Fruit fly (Drosophila melanogaster) whole organism, embryonic: ENCODE measurements around the gene Ppm1.
A peak's percentile ranks its signal among the peaks of the same experiment; 100 is the strongest.

Experiments
- Atf6 ChIP-seq: fragments of 200-800 bp; sonication (Bioruptor generic); IDR thresholded peaks from 2 replicates; pipeline ENCODE4 v1.3.6; 2022; ENCODE audit warnings: missing biosample characterization, missing genetic modification characterization
- BtbVII ChIP-seq: fragments of 200-800 bp; sonication (Bioruptor generic); optimal IDR thresholded peaks from 3 replicates; lab custom pipeline; 2017; ENCODE audit warnings: missing biosample characterization, mild to moderate bottlenecking, missing genetic modification characterization
- CG10959 ChIP-seq: fragments of 200-800 bp; sonication (Bioruptor generic); IDR thresholded peaks from 2 replicates; pipeline ENCODE4 v1.3.6; 2022; ENCODE audit warnings: missing biosample characterization, missing genetic modification characterization
- CG13296 ChIP-seq: fragments of 200-800 bp; sonication (Bioruptor generic); optimal IDR thresholded peaks from 3 replicates; lab custom pipeline; 2018; ENCODE audit warnings: missing biosample characterization, mild to moderate bottlenecking, missing genetic modification characterization
- CG13894 ChIP-seq: fragments of 200-800 bp; sonication (Bioruptor generic); optimal IDR thresholded peaks from 3 replicates; lab custom pipeline; 2018; ENCODE audit warnings: missing biosample characterization, mild to moderate bottlenecking, missing genetic modification characterization, moderate library complexity
- CG16815 ChIP-seq: fragments of 200-800 bp; sonication (Bioruptor generic); optimal IDR thresholded peaks from 3 replicates; lab custom pipeline; 2017; ENCODE audit warnings: missing biosample characterization, mild to moderate bottlenecking, missing genetic modification characterization
- CG31224 ChIP-seq: fragments of 200-800 bp; sonication (Bioruptor generic); IDR thresholded peaks from 2 replicates; pipeline ENCODE4 v1.3.6; 2022; ENCODE audit warnings: missing biosample characterization, missing genetic modification characterization
- CG33213 ChIP-seq: fragments of 200-800 bp; sonication (Bioruptor generic); optimal IDR thresholded peaks from 3 replicates; lab custom pipeline; 2016; ENCODE audit warnings: missing biosample characterization, missing genetic modification characterization
- CG34224 ChIP-seq: fragments of 200-800 bp; sonication (Bioruptor generic); IDR thresholded peaks from 3 replicates; pipeline ENCODE4 v1.3.6; 2022; ENCODE audit warnings: missing biosample characterization, missing genetic modification characterization; ENCODE audit not compliant: partially characterized antibody
- CG4282 ChIP-seq: fragments of 200-800 bp; sonication (Bioruptor generic); optimal IDR thresholded peaks from 2 replicates; lab custom pipeline; 2016; ENCODE audit warnings: missing biosample characterization, missing genetic modification characterization
- CG6683 ChIP-seq: fragments of 200-800 bp; sonication (Bioruptor generic); optimal IDR thresholded peaks from 2 replicates; lab custom pipeline; 2017; ENCODE audit warnings: missing biosample characterization, mild to moderate bottlenecking, missing genetic modification characterization, missing genetic modification reagents
- CG6689 ChIP-seq: fragments of 200-800 bp; sonication (Bioruptor generic); IDR thresholded peaks from 2 replicates; pipeline ENCODE4 v1.3.6; 2022; ENCODE audit warnings: missing biosample characterization, missing genetic modification characterization
- CG6813 ChIP-seq: fragments of 200-800 bp; sonication (Bioruptor generic); optimal IDR thresholded peaks from 2 replicates; lab custom pipeline; 2017; ENCODE audit warnings: missing biosample characterization, missing genetic modification characterization, mild to moderate bottlenecking, moderate library complexity, missing genetic modification reagents
- CG7963 ChIP-seq: fragments of 200-800 bp; sonication (Bioruptor generic); IDR thresholded peaks from 3 replicates; pipeline ENCODE4 v1.3.6; 2022; ENCODE audit warnings: missing biosample characterization, missing genetic modification characterization; ENCODE audit not compliant: partially characterized antibody
- ERR ChIP-seq: fragments of 200-800 bp; sonication (Bioruptor generic); optimal IDR thresholded peaks from 2 replicates; lab custom pipeline; 2016; ENCODE audit warnings: missing biosample characterization, missing genetic modification characterization
- Ets65A ChIP-seq: fragments of 200-800 bp; sonication (Bioruptor generic); peaks from one replicate; lab custom pipeline; 2016; ENCODE audit warnings: missing biosample characterization, missing genetic modification characterization
- Fer2 ChIP-seq: fragments of 200-800 bp; sonication (Bioruptor generic); optimal IDR thresholded peaks from 2 replicates; lab custom pipeline; 2018; ENCODE audit warnings: missing biosample characterization, mild to moderate bottlenecking, missing genetic modification characterization, moderate library complexity
- GATAe ChIP-seq: fragments of 200-800 bp; sonication (Bioruptor generic); conservative IDR thresholded peaks from 2 replicates; pipeline ENCODE4 v1.3.6; 2022; ENCODE audit warnings: missing biosample characterization, missing genetic modification characterization
- Gsc ChIP-seq: fragments of 200-800 bp; sonication (Bioruptor generic); IDR thresholded peaks from 2 replicates; pipeline ENCODE4 v1.3.6; 2022; ENCODE audit warnings: missing biosample characterization, missing genetic modification characterization
- H2.0 ChIP-seq: fragments of 200-800 bp; sonication (Bioruptor generic); IDR thresholded peaks from 2 replicates; pipeline ENCODE4 v1.3.6; 2022; ENCODE audit warnings: missing biosample characterization, missing genetic modification characterization
- Hey ChIP-seq: fragments of 200-800 bp; sonication (Bioruptor generic); optimal IDR thresholded peaks from 3 replicates; lab custom pipeline; 2018; ENCODE audit warnings: missing biosample characterization, mild to moderate bottlenecking, missing genetic modification characterization
- HmgZ ChIP-seq: fragments of 200-800 bp; sonication (Bioruptor generic); optimal IDR thresholded peaks from 2 replicates; lab custom pipeline; 2018; ENCODE audit warnings: missing biosample characterization, mild to moderate bottlenecking, missing genetic modification characterization
- MBD-R2 ChIP-seq: fragments of 200-800 bp; sonication (Bioruptor generic); IDR thresholded peaks from 2 replicates; pipeline ENCODE4 v1.3.6; 2022; ENCODE audit warnings: missing biosample characterization, missing genetic modification characterization
- MESR4 ChIP-seq: fragments of 200-800 bp; sonication (Bioruptor generic); optimal IDR thresholded peaks from 2 replicates; lab custom pipeline; 2018; ENCODE audit warnings: missing biosample characterization, mild to moderate bottlenecking, missing genetic modification characterization, moderate library complexity
- Oli ChIP-seq: fragments of 200-800 bp; sonication (Bioruptor generic); optimal IDR thresholded peaks from 2 replicates; lab custom pipeline; 2018; ENCODE audit warnings: missing biosample characterization, mild to moderate bottlenecking, missing genetic modification characterization, moderate library complexity
- Poxn ChIP-seq: fragments of 200-800 bp; sonication (Bioruptor generic); IDR thresholded peaks from 2 replicates; pipeline ENCODE4 v1.3.6; 2022; ENCODE audit warnings: missing biosample characterization, missing genetic modification characterization
- Rx ChIP-seq: fragments of 200-800 bp; sonication (Bioruptor generic); IDR thresholded peaks from 2 replicates; pipeline ENCODE4 v1.3.6; 2022; ENCODE audit warnings: missing biosample characterization, missing genetic modification characterization
- Sox102F ChIP-seq: fragments of 200-800 bp; sonication (Bioruptor generic); optimal IDR thresholded peaks from 2 replicates; lab custom pipeline; 2018; ENCODE audit warnings: missing biosample characterization, mild to moderate bottlenecking, missing genetic modification characterization, moderate library complexity
- ash1 ChIP-seq: fragments of 200-800 bp; sonication (Bioruptor generic); optimal IDR thresholded peaks from 2 replicates; lab custom pipeline; 2018; ENCODE audit warnings: missing biosample characterization, mild to moderate bottlenecking, missing genetic modification characterization
- bab2 ChIP-seq: fragments of 200-800 bp; sonication (Bioruptor generic); optimal IDR thresholded peaks from 2 replicates; lab custom pipeline; 2016; ENCODE audit warnings: missing biosample characterization, missing genetic modification characterization
- bsh ChIP-seq, 2 experiments: fragments of 200-800 bp; sonication (Bioruptor generic); optimal IDR thresholded peaks; 2 replicates each; lab custom pipeline; 2017 to 2018; ENCODE audit warnings: mild to moderate bottlenecking in 2 of 2, missing biosample characterization in 2 of 2, missing genetic modification characterization in 2 of 2, moderate library complexity in 1 of 2
- cato ChIP-seq: fragments of 200-800 bp; sonication (Bioruptor generic); optimal IDR thresholded peaks from 2 replicates; lab custom pipeline; 2016; ENCODE audit warnings: missing biosample characterization, missing genetic modification characterization, borderline replicate concordance
- chm ChIP-seq: fragments of 200-800 bp; sonication (Bioruptor generic); IDR thresholded peaks from 2 replicates; pipeline ENCODE4 v1.3.6; 2022; ENCODE audit warnings: missing biosample characterization, missing genetic modification characterization
- h ChIP-seq: fragments of >200 bp; optimal IDR thresholded peaks from 2 replicates; lab custom pipeline; 2017
- kay ChIP-seq: fragments of 200-800 bp; sonication (Bioruptor generic); optimal IDR thresholded peaks from 2 replicates; lab custom pipeline; 2016; ENCODE audit warnings: missing biosample characterization, missing genetic modification characterization
- knrl ChIP-seq: fragments of 200-800 bp; sonication (Bioruptor generic); IDR thresholded peaks from 3 replicates; pipeline ENCODE4 v1.3.6; 2022; ENCODE audit warnings: missing biosample characterization, missing genetic modification characterization; ENCODE audit not compliant: partially characterized antibody
- lbe ChIP-seq: fragments of 200-800 bp; sonication (Bioruptor generic); optimal IDR thresholded peaks from 2 replicates; lab custom pipeline; 2016; ENCODE audit warnings: missing biosample characterization, mild to moderate bottlenecking, missing genetic modification characterization
- lmd ChIP-seq: fragments of 200-800 bp; sonication (Bioruptor generic); IDR thresholded peaks from 2 replicates; pipeline ENCODE4 v1.3.6; 2022; ENCODE audit warnings: missing biosample characterization, missing genetic modification characterization
- peb ChIP-seq: fragments of 200-800 bp; sonication (Bioruptor generic); IDR thresholded peaks from 2 replicates; pipeline ENCODE4 v1.3.6; 2022; ENCODE audit warnings: missing biosample characterization, missing genetic modification characterization
- pita ChIP-seq: fragments of 200-800 bp; sonication (Bioruptor generic); optimal IDR thresholded peaks from 2 replicates; lab custom pipeline; 2017; ENCODE audit warnings: missing biosample characterization, mild to moderate bottlenecking, missing genetic modification characterization
- repo ChIP-seq: fragments of 200-800 bp; sonication (Bioruptor generic); optimal IDR thresholded peaks from 2 replicates; lab custom pipeline; 2016; ENCODE audit warnings: missing biosample characterization, missing genetic modification characterization
- sc ChIP-seq, 3 experiments: fragments of >200 bp in 2 of 3; fragments of 200-800 bp in 1 of 3; sonication (Bioruptor generic) in 1 of 3; optimal IDR thresholded peaks; 2 replicates in 2 of 3; 3 replicates in 1 of 3; lab custom pipeline; 2017; ENCODE audit warnings: mild to moderate bottlenecking in 1 of 3, missing biosample characterization in 1 of 3, missing genetic modification characterization in 1 of 3, missing genetic modification reagents in 1 of 3
- sisA ChIP-seq: fragments of 200-800 bp; sonication (Bioruptor generic); IDR thresholded peaks from 2 replicates; pipeline ENCODE4 v1.3.6; 2022; ENCODE audit warnings: missing biosample characterization, missing genetic modification characterization
- sug ChIP-seq: fragments of 200-800 bp; optimal IDR thresholded peaks from 2 replicates; lab custom pipeline; 2019; ENCODE audit warnings: missing biosample characterization, mild to moderate bottlenecking, missing genetic modification characterization, moderate library complexity
- vvl ChIP-seq: fragments of 200-800 bp; sonication (Bioruptor generic); IDR thresholded peaks from 2 replicates; pipeline ENCODE4 v1.3.6; 2022; ENCODE audit warnings: missing biosample characterization, missing genetic modification characterization
- z ChIP-seq: fragments of 200-800 bp; sonication (Bioruptor generic); IDR thresholded peaks from 3 replicates; pipeline ENCODE4 v1.3.6; 2022; ENCODE audit warnings: missing biosample characterization, missing genetic modification characterization
- zen2 ChIP-seq: fragments of 200-800 bp; sonication (Bioruptor generic); IDR thresholded peaks from 3 replicates; pipeline ENCODE4 v1.3.6; 2022; ENCODE audit warnings: missing biosample characterization, missing genetic modification characterization; ENCODE audit not compliant: partially characterized antibody
- zfh1 ChIP-seq: fragments of 200-800 bp; sonication (Bioruptor generic); IDR thresholded peaks from 3 replicates; pipeline ENCODE4 v1.3.6; 2022; ENCODE audit warnings: missing biosample characterization, missing genetic modification characterization

The Ppm1 gene

DNA sequence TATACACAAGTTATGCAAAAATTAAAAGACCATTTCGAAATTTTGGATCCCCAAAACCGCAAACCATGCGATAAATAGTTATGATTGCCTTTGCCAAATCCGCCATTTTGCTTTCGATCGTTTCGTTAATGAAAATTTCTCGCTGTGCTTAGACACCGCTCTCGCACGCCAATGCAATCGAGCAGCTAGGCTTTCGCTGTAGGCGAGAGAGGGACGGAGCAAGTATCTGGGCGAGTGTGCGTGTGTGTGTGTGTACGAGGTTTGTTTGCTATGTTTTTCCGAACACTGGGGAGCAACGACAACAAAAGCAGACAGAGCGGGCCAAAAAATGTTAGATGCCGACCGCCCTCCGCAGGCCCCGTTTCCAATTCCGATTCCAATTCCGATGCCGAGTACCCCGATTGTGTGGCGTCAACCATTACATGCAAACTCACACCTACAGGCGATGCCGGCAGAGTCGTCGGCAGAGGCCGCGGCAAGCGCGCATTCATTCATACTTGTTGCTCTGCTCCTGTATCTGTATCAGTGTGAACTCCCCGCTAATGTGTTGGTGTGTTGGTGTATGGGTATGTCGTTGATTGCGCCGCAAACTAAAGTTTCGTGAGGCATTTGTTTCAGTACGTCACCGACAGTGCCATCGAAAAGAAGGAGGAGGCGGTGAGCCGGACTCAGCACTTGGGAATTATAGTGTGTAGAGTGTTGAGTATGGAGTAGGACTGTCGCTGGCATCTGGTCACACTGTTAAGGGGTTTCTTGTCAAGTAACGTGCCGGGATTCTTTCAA, 46.9 kb downstream of the Ppm1 start (continued):
- TF ChIP-seq pita (no peak), MESR4 (GFP tag; lab: Kevin White, UChicago) (peak; percentile 7), CG6683 (GFP tag; lab: Kevin White, UChicago) (peak; percentile 38), chm (GFP tag; lab: Robert Waterston, UW) (peak; percentile 87), ash1 (peak; percentile 87), repo (GFP tag; lab: Kevin White, UChicago) (peak; percentile 13), CG7963 (GFP tag; lab: Robert Waterston, UW) (no peak), lbe (GFP tag; lab: Kevin White, UChicago) (peak; percentile 5), CG6689 (GFP tag; lab: Robert Waterston, UW) (peak; percentile 61), H2.0 (GFP tag; lab: Robert Waterston, UW) (0 out of 2 replicates have a peak, but pooled peaks have one; percentile 40), CG16815 (GFP tag; lab: Kevin White, UChicago) (peak; percentile 50), sug (tag; lab: Kevin White, UChicago) (peak; percentile 94), MBD-R2 (GFP tag; lab: Robert Waterston, UW) (peak; percentile 30; the same call in 1 of the 2 replicates), HmgZ (tag; lab: Kevin White, UChicago) (peak; percentile 87), Oli (tag; lab: Kevin White, UChicago) (peak; percentile 29), lmd (GFP tag; lab: Robert Waterston, UW) (peak; percentile 70), Rx (GFP tag; lab: Robert Waterston, UW) (peak; percentile 47; the same call in 1 of the 2 replicates), zen2 (GFP tag; lab: Robert Waterston, UW) (peak; percentile 78; the same call in 2 of the 3 replicates), CG6813 (peak; percentile 18), bab2 (GFP tag; lab: Kevin White, UChicago) (peak; percentile 44), CG13296 (no peak), peb (GFP tag; lab: Robert Waterston, UW) (no peak), sisA (GFP tag; lab: Robert Waterston, UW) (peak; percentile 58), Sox102F (peak; percentile 42), CG13894 (tag; lab: Kevin White, UChicago) (peak; percentile 96), CG4282 (GFP tag; lab: Kevin White, UChicago) (no peak), cato (GFP tag; lab: Kevin White, UChicago) (no peak), Poxn (peak; percentile 57), CG10959 (GFP tag; lab: Robert Waterston, UW) (peak; percentile 34; the same call in 1 of the 2 replicates), CG34224 (no peak; the same call in 2 of the 3 replicates), Gsc (no peak), knrl (GFP tag; lab: Robert Waterston, UW) (no peak), Hey (tag; lab: Kevin White, UChicago) (peak; percentile 24), Atf6 (GFP tag; lab: Robert Waterston, UW) (peak; percentile 45; the same call in 1 of the 2 replicates), h (lab: Kevin White, UChicago) (no peak), BtbVII (GFP tag; lab: Kevin White, UChicago) (peak; percentile 63), Ets65A (GFP tag; lab: Kevin White, UChicago) (peak; percentile 81), CG31224 (peak; percentile 59), ERR (GFP tag; lab: Kevin White, UChicago) (peak; percentile 36), kay (GFP tag; lab: Kevin White, UChicago) (peak; percentile 58), zfh1 (GFP tag; lab: Robert Waterston, UW) (peak; percentile 57; the same call in 1 of the 3 replicates), CG33213 (GFP tag; lab: Kevin White, UChicago) (peak; percentile 9), z (GFP tag; lab: Robert Waterston, UW) (no peak), sc (optimal IDR thresholded peaks at IDR 0.05; lab: Kevin White, UChicago) (no peak), sc (GFP tag; optimal IDR thresholded peaks at IDR 0.05; lab: Kevin White, UChicago) (no peak), vvl (peak; percentile 68), bsh (GFP tag; optimal IDR thresholded peaks at IDR 0.05; lab: Kevin White, UChicago) (peak; percentile 44 to 47), Fer2 (tag; lab: Kevin White, UChicago) (no peak), GATAe (GFP tag; lab: Robert Waterston, UW) (peak; percentile 47)
